Worm (Caenorhabditis elegans) whole organism, L3 larva: Measurements from ENCODE around the gene pdzd-8.
A peak's percentile ranks its signal among the peaks of the same experiment; 100 is the strongest.

Experiments used
- R02D3.7 ChIP-seq: fragments of 150-350 bp; optimal IDR thresholded peaks from 2 replicates; lab custom pipeline; 2014; ENCODE audit warnings: missing biosample characterization, missing genetic modification characterization
- ZK546.5 ChIP-seq: sonication (generic microtip); optimal IDR thresholded peaks from 2 replicates; lab custom pipeline; 2017; ENCODE audit warnings: missing biosample characterization, missing genetic modification characterization
- aly-2 ChIP-seq: fragments of 150-350 bp; optimal IDR thresholded peaks from 2 replicates; lab custom pipeline; 2014; ENCODE audit warnings: missing biosample characterization, missing genetic modification characterization
- ama-1 ChIP-seq: fragments of 150-350 bp; optimal IDR thresholded peaks from 2 replicates; lab custom pipeline; 2018
- ceh-28 ChIP-seq: fragments of 150-350 bp; optimal IDR thresholded peaks from 2 replicates; lab custom pipeline; 2014; ENCODE audit warnings: missing biosample characterization, missing genetic modification reagents, missing genetic modification characterization
- ceh-82 ChIP-seq: fragments of 150-350 bp; optimal IDR thresholded peaks from 2 replicates; lab custom pipeline; 2014; ENCODE audit warnings: missing biosample characterization, missing genetic modification characterization
- elt-1 ChIP-seq: fragments of 150-350 bp; optimal IDR thresholded peaks from 2 replicates; lab custom pipeline; 2014; ENCODE audit warnings: missing biosample characterization, missing genetic modification characterization
- elt-2 ChIP-seq: sonication (generic microtip); optimal IDR thresholded peaks from 2 replicates; lab custom pipeline; 2016; ENCODE audit warnings: missing genetic modification reagents, mild to moderate bottlenecking, missing genetic modification characterization, missing compliant biosample characterization
- eor-1 ChIP-seq, 2 experiments: fragments of 150-350 bp; optimal IDR thresholded peaks; 2 replicates each; lab custom pipeline; 2014 to 2018; ENCODE audit warnings: missing biosample characterization in 2 of 2, missing genetic modification characterization in 2 of 2
- fkh-10 ChIP-seq: sonication (generic microtip); optimal IDR thresholded peaks from 2 replicates; lab custom pipeline; 2017; ENCODE audit warnings: missing biosample characterization, missing genetic modification reagents, missing genetic modification characterization
- fkh-2 ChIP-seq: fragments of 150-350 bp; optimal IDR thresholded peaks from 2 replicates; lab custom pipeline; 2014; ENCODE audit warnings: missing biosample characterization, missing genetic modification reagents, missing genetic modification characterization
- fos-1 ChIP-seq: fragments of 150-350 bp; optimal IDR thresholded peaks from 2 replicates; lab custom pipeline; 2014; ENCODE audit warnings: missing biosample characterization, missing genetic modification characterization
- hmg-11 ChIP-seq: sonication (generic microtip); optimal IDR thresholded peaks from 2 replicates; lab custom pipeline; 2016; ENCODE audit warnings: missing genetic modification characterization, missing compliant biosample characterization
- jun-1 ChIP-seq: fragments of 150-350 bp; optimal IDR thresholded peaks from 2 replicates; lab custom pipeline; 2014; ENCODE audit warnings: missing biosample characterization, missing genetic modification reagents, missing genetic modification characterization
- lin-15B ChIP-seq: fragments of 150-350 bp; optimal IDR thresholded peaks from 2 replicates; lab custom pipeline; 2014; ENCODE audit warnings: missing biosample characterization, missing genetic modification characterization
- lsy-12 ChIP-seq: sonication (generic microtip); optimal IDR thresholded peaks from 2 replicates; lab custom pipeline; 2016; ENCODE audit warnings: mild to moderate bottlenecking, missing genetic modification characterization, missing compliant biosample characterization
- mml-1 ChIP-seq: fragments of 150-350 bp; sonication (generic microtip); optimal IDR thresholded peaks from 3 replicates; lab custom pipeline; 2014; ENCODE audit warnings: missing biosample characterization, missing genetic modification characterization
- nfya-1 ChIP-seq: sonication (generic microtip); optimal IDR thresholded peaks from 2 replicates; lab custom pipeline; 2017; ENCODE audit warnings: missing genetic modification characterization, mild to moderate bottlenecking, missing compliant biosample characterization, antibody characterized with exemption, moderate library complexity; ENCODE audit not compliant: insufficient read depth
- nhr-11 ChIP-seq: fragments of 150-350 bp; optimal IDR thresholded peaks from 2 replicates; lab custom pipeline; 2014; ENCODE audit warnings: missing biosample characterization, missing genetic modification characterization
- nhr-12 ChIP-seq: fragments of 150-350 bp; optimal IDR thresholded peaks from 2 replicates; lab custom pipeline; 2014; ENCODE audit warnings: missing biosample characterization, missing genetic modification characterization
- nhr-23 ChIP-seq: fragments of 150-350 bp; optimal IDR thresholded peaks from 2 replicates; lab custom pipeline; 2014; ENCODE audit warnings: missing biosample characterization, missing genetic modification reagents, missing genetic modification characterization
- nhr-237 ChIP-seq: fragments of 150-350 bp; optimal IDR thresholded peaks from 2 replicates; lab custom pipeline; 2014; ENCODE audit warnings: missing biosample characterization, missing genetic modification characterization
- nhr-25 ChIP-seq: sonication (generic microtip); optimal IDR thresholded peaks from 2 replicates; lab custom pipeline; 2017; ENCODE audit warnings: missing biosample characterization, missing genetic modification characterization
- nhr-28 ChIP-seq: fragments of 150-350 bp; optimal IDR thresholded peaks from 2 replicates; lab custom pipeline; 2014; ENCODE audit warnings: missing biosample characterization, missing genetic modification characterization
- nhr-43 ChIP-seq: sonication (generic microtip); optimal IDR thresholded peaks from 2 replicates; lab custom pipeline; 2016; ENCODE audit warnings: mild to moderate bottlenecking, missing genetic modification characterization, missing compliant biosample characterization; ENCODE audit not compliant: poor library complexity, severe bottlenecking
- nhr-67 ChIP-seq: fragments of 150-350 bp; optimal IDR thresholded peaks from 2 replicates; lab custom pipeline; 2014; ENCODE audit warnings: missing biosample characterization, missing genetic modification characterization
- nhr-76 ChIP-seq: fragments of 150-350 bp; sonication (generic microtip); optimal IDR thresholded peaks from 5 replicates; lab custom pipeline; 2014; ENCODE audit warnings: missing biosample characterization, missing genetic modification characterization
- pha-4 ChIP-seq: fragments of 150-350 bp; optimal IDR thresholded peaks from 2 replicates; lab custom pipeline; 2014; ENCODE audit warnings: missing biosample characterization, missing genetic modification reagents, missing genetic modification characterization
- skn-1 ChIP-seq: fragments of 150-350 bp; optimal IDR thresholded peaks from 2 replicates; lab custom pipeline; 2014; ENCODE audit warnings: missing biosample characterization, missing genetic modification characterization
- snpc-4 ChIP-seq: fragments of 150-350 bp; optimal IDR thresholded peaks from 2 replicates; lab custom pipeline; 2014; ENCODE audit warnings: missing biosample characterization, missing genetic modification characterization
- tbx-2 ChIP-seq: sonication (generic microtip); optimal IDR thresholded peaks from 2 replicates; lab custom pipeline; 2016; ENCODE audit warnings: mild to moderate bottlenecking, missing genetic modification characterization, missing compliant biosample characterization
- unc-39 ChIP-seq: sonication (generic microtip); optimal IDR thresholded peaks from 4 replicates; lab custom pipeline; 2017; ENCODE audit warnings: missing biosample characterization, missing genetic modification characterization
- ztf-11 ChIP-seq: fragments of 150-350 bp; optimal IDR thresholded peaks from 2 replicates; lab custom pipeline; 2014; ENCODE audit warnings: missing biosample characterization, missing genetic modification characterization

The pdzd-8 gene

ce11 chrIV:8965883-8966282, 9.4 kb upstream of the pdzd-8 start, which contains the start of gene C53B4.2:
C53B4.2 (plus strand) TSS chrIV:8966183.
- TF ChIP-seq fos-1 (tag; lab: Kevin White, UChicago): no peak
- TF ChIP-seq nhr-237 (tag; lab: Kevin White, UChicago): no peak
- no peak for TF ChIP-seq nhr-67
- no peak for TF ChIP-seq R02D3.7 (tag; lab: Kevin White, UChicago)
- TF ChIP-seq nhr-12: no peak
- no peak for TF ChIP-seq nhr-23 (tag; lab: Kevin White, UChicago)
- TF ChIP-seq jun-1: no peak
- TF ChIP-seq elt-1 (tag; lab: Kevin White, UChicago): no peak
- TF ChIP-seq unc-39 (tag; lab: Kevin White, UChicago): no peak
- no peak for TF ChIP-seq nfya-1 (tag; lab: Kevin White, UChicago)
- no peak for TF ChIP-seq aly-2 (tag; lab: Kevin White, UChicago)
- TF ChIP-seq fkh-2: no peak
- TF ChIP-seq hmg-11 (tag; lab: Kevin White, UChicago): no peak
- no peak for TF ChIP-seq nhr-43 (tag; lab: Kevin White, UChicago)
- no peak for TF ChIP-seq pha-4
- TF ChIP-seq, all 47 proteins: peak for 0

DNA sequence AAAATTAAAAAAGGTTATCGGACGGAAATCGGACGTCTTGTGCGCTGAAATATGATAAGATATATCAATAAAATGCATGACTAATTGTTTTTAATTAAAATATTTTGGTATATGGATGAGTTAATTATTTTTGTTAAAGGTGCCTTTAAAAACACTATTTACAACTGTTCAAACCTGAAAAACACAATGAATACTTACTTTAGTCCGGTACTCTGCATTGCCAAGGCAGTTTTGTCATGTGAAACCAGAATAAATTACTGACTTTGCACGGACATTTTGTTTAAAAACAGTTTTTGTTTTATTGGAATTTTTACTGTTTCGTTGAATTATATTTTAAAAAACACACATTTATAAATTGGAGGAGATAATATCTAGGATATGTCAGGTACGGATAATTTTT, 7.3 kb upstream of the pdzd-8 start, which contains the start of gene suex-2:
Gene suex-2 (plus strand): TSS at position 301 of the 400 bp plus-strand sequence.
- no peak for TF ChIP-seq fkh-10 (GFP tag; lab: Kevin White, UChicago)
- no peak for TF ChIP-seq nhr-28
- TF ChIP-seq skn-1 (tag; lab: Kevin White, UChicago): no peak

- peak; percentile 39 for TF ChIP-seq nfya-1 (tag; lab: Kevin White, UChicago)
- TF ChIP-seq lsy-12: peak; percentile 63
- peak; percentile 60 for TF ChIP-seq nhr-23 (tag; lab: Kevin White, UChicago)
- TF ChIP-seq eor-1 (tag; optimal IDR thresholded peaks at IDR 0.05; lab: Kevin White, UChicago): peak in 1 of 2 experiments; percentile 27
- TF ChIP-seq snpc-4 (tag; lab: Kevin White, UChicago): peak; percentile 74
- TF ChIP-seq ZK546.5: no peak
- TF ChIP-seq unc-39 (tag; lab: Kevin White, UChicago): no peak
- peak; percentile 24 for TF ChIP-seq tbx-2 (tag; lab: Kevin White, UChicago)
- peak; percentile 52 for TF ChIP-seq nhr-25 (tag; lab: Kevin White, UChicago)
- TF ChIP-seq nhr-67: no peak
- TF ChIP-seq fkh-2: no peak
- peak; percentile 72 for TF ChIP-seq pha-4
- no peak for TF ChIP-seq ceh-28 (tag; lab: Kevin White, UChicago)
- peak; percentile 71 for TF ChIP-seq lin-15B (tag; lab: Kevin White, UChicago)
- TF ChIP-seq nhr-43 (tag; lab: Kevin White, UChicago): peak; percentile 92
- TF ChIP-seq elt-2 (tag; lab: Kevin White, UChicago): peak; percentile 55
- no peak for TF ChIP-seq aly-2 (tag; lab: Kevin White, UChicago)
- peak; percentile 32 for TF ChIP-seq hmg-11 (tag; lab: Kevin White, UChicago)
- TF ChIP-seq R02D3.7 (tag; lab: Kevin White, UChicago): no peak
- no peak for TF ChIP-seq ceh-82 (tag; lab: Kevin White, UChicago)
These were observed 1.9 kb upstream of the pdzd-8 start, which contains the start of gene C53B4.3 for ce11 chrIV:8973249-8973958. C53B4.3 (minus strand) TSS chrIV:8973712.

ce11 chrIV:8974543-8975330, 589 bp upstream of the pdzd-8 start:
- TF ChIP-seq nhr-76 (tag; lab: Kevin White, UChicago) (no peak), aly-2 (tag; lab: Kevin White, UChicago) (no peak), elt-1 (tag; lab: Kevin White, UChicago) (no peak), ama-1 (lab: Kevin White, UChicago) (no peak), fos-1 (tag; lab: Kevin White, UChicago) (no peak), nfya-1 (tag; lab: Kevin White, UChicago) (peak; percentile 30)

DNA sequence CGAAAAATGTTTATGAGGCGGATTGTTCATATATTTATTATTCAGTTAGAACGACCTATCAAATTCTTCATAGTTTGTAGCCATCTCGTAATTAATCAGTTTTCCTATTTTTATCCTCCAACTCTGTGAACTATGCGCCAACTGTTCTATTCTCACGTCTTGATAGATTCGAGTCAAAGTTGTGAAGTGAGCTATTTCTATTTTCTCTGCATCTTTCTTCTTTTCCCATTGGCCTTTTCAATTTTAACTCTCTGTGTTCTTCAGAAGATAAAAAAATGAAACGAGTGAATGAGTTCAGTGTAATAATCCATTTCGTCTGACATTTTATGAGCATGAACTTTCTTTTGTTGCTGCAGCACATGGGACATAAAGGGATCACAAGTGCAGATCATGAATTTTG, 2.7 kb downstream of the pdzd-8 start:
- TF ChIP-seq ztf-11 (tag; lab: Kevin White, UChicago): no peak
- TF ChIP-seq nhr-25 (tag; lab: Kevin White, UChicago): no peak
- TF ChIP-seq aly-2 (tag; lab: Kevin White, UChicago): no peak
- no peak for TF ChIP-seq lsy-12
- TF ChIP-seq nfya-1 (tag; lab: Kevin White, UChicago): peak; percentile 7
- TF ChIP-seq elt-1 (tag; lab: Kevin White, UChicago): no peak
- no peak for TF ChIP-seq lin-15B (tag; lab: Kevin White, UChicago)
- TF ChIP-seq nhr-11 (tag; lab: Kevin White, UChicago): peak; percentile 17
- TF ChIP-seq snpc-4 (tag; lab: Kevin White, UChicago): no peak
- no peak for TF ChIP-seq ZK546.5
- no peak for TF ChIP-seq mml-1 (tag; lab: Kevin White, UChicago)
